Fruit fly (Drosophila melanogaster): ENCODE measurements around the gene loaf.

DNA sequence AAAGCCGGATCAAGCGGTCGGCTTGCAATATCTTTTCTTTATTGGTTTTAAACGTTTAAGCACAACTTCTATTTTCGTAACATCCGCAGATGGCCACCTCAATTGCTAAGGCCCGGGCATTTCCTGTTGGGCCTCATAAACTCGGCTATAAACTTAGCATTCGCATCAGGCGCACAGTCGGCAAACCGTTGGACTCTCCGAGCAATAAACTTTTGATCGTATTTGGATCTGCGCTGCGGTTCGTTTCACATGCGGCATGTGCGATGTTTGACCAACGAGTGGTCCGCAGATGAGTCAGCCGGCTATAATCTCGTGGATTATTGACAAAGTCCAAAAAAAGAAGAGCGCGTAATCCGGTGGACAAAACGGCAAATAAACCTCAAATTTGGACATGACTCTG, 54.2 kb downstream of the loaf start:
- TF ChIP-seq CG8478 (optimal IDR thresholded peaks at IDR 0.05) (no peak), usp (GFP tag; optimal IDR thresholded peaks at IDR 0.05) (no peak), pan (optimal IDR thresholded peaks at IDR 0.05) (no peak), Dll (optimal IDR thresholded peaks at IDR 0.05) (no peak), psq (optimal IDR thresholded peaks at IDR 0.05) (no peak), EcR (GFP tag; optimal IDR thresholded peaks at IDR 0.05) (no peak)

Measured in whole organism.